Fruit fly (Drosophila melanogaster): ENCODE measurements around the gene CG33257.

dm6 chr3L:16331633-16332032, 14.5 kb upstream of the CG33257 start, which contains the start of gene retinin:
- no peak for TF ChIP-seq CTCF (optimal IDR thresholded peaks at IDR 0.05)
- TF ChIP-seq CG8478 (optimal IDR thresholded peaks at IDR 0.05): no peak

All from S2 (cell line).